Worm (Caenorhabditis elegans) whole organism, young adult: ENCODE data around the gene octr-1.

Experiments
- ama-1 ChIP-seq, 3 experiments: fragments of 150-350 bp in 1 of 3; sonication (generic microtip) in 2 of 3; optimal IDR thresholded peaks; 2 replicates each; lab custom pipeline; 2014 to 2018; ENCODE audit warnings: missing biosample characterization in 2 of 3, missing genetic modification characterization in 2 of 3, missing genetic modification reagents in 2 of 3
- madf-8 ChIP-seq: fragments of 200-800 bp; sonication (Bioruptor generic); conservative IDR thresholded peaks from 2 replicates; pipeline ENCODE4 v1.3.6; 2022; ENCODE audit warnings: missing genetic modification reagents, missing genetic modification characterization, missing compliant biosample characterization
- nhr-90 ChIP-seq: sonication (generic microtip); optimal IDR thresholded peaks from 2 replicates; lab custom pipeline; 2016; ENCODE audit warnings: missing genotype, mild to moderate bottlenecking, missing genetic modification characterization, missing compliant biosample characterization
- sea-2 ChIP-seq: fragments of 200-800 bp; sonication (Bioruptor generic); IDR thresholded peaks from 2 replicates; pipeline ENCODE4 v1.3.6; 2022; ENCODE audit warnings: missing genetic modification characterization, missing compliant biosample characterization
- snpc-4 ChIP-seq, 5 experiments: fragments of 150-350 bp in 1 of 5; sonication (generic microtip) in 4 of 5; optimal IDR thresholded peaks; 2 replicates each; lab custom pipeline; 2014 to 2018; ENCODE audit warnings: missing genetic modification characterization in 5 of 5, missing biosample characterization in 3 of 5, antibody characterized with exemption in 2 of 5, mild to moderate bottlenecking in 2 of 5, missing compliant biosample characterization in 2 of 5, missing genotype in 2 of 5, moderate library complexity in 2 of 5, missing genetic modification reagents in 1 of 5

ce11 chrX:5621793-5622192 lies 10.7 kb upstream of the octr-1 start:
- TF ChIP-seq nhr-90 (tag; lab: Kevin White, UChicago), result no peak
- no peak for TF ChIP-seq snpc-4 (GFP tag; optimal IDR thresholded peaks at IDR 0.05; lab: Kevin White, UChicago)
- no peak for TF ChIP-seq snpc-4 (tag; optimal IDR thresholded peaks at IDR 0.05; lab: Kevin White, UChicago)
- TF ChIP-seq sea-2, result no peak
- TF ChIP-seq madf-8 (GFP tag; lab: Robert Waterston, UW), result no peak
- no peak for TF ChIP-seq ama-1 (optimal IDR thresholded peaks at IDR 0.05; lab: Kevin White, UChicago)
- TF ChIP-seq ama-1 (GFP tag; optimal IDR thresholded peaks at IDR 0.05; lab: Kevin White, UChicago), result no peak
